Fruit fly (Drosophila melanogaster) whole organism: ENCODE data around the gene CG42553.

Experiments
- CG8478 ChIP-seq: fragments of >200 bp; optimal IDR thresholded peaks from 2 replicates; lab custom pipeline; 2018; ENCODE audit warnings: inconsistent platforms
- EcR ChIP-seq, 2 experiments: fragments of >200 bp; optimal IDR thresholded peaks; 2 replicates each; lab custom pipeline; 2017; ENCODE audit warnings: missing biosample characterization in 2 of 2, missing genetic modification characterization in 2 of 2, missing genetic modification reagents in 2 of 2
- pan ChIP-seq: fragments of >200 bp; optimal IDR thresholded peaks from 2 replicates; lab custom pipeline; 2017
- psq ChIP-seq: fragments of >200 bp; optimal IDR thresholded peaks from 2 replicates; lab custom pipeline; 2017
- usp ChIP-seq: fragments of >200 bp; optimal IDR thresholded peaks from 2 replicates; lab custom pipeline; 2017; ENCODE audit warnings: missing biosample characterization, missing genetic modification characterization, mixed read lengths

- TF ChIP-seq EcR (GFP tag; optimal IDR thresholded peaks at IDR 0.05; lab: Kevin White, UChicago) (no peak), pan (lab: Kevin White, UChicago) (no peak), CG8478 (no peak), usp (GFP tag; lab: Kevin White, UChicago) (no peak), psq (lab: Kevin White, UChicago) (no peak)
Measured at dm6 chr3L:882236-882891, 48.5 kb downstream of the CG42553 start.
